Worm (Caenorhabditis elegans) whole organism, early embryonic: Measurements from ENCODE around the gene srh-88.

ENCODE experiments used
- B0310.2 ChIP-seq: sonication (generic microtip); optimal IDR thresholded peaks from 2 replicates; lab custom pipeline; 2016; ENCODE audit warnings: mild to moderate bottlenecking, missing genetic modification characterization, missing compliant biosample characterization
- F13C5.2 ChIP-seq: sonication (generic microtip); optimal IDR thresholded peaks from 2 replicates; lab custom pipeline; 2017; ENCODE audit warnings: mild to moderate bottlenecking, missing genetic modification characterization, inconsistent platforms, missing compliant biosample characterization
- aly-1 ChIP-seq: sonication (generic microtip); optimal IDR thresholded peaks from 2 replicates; lab custom pipeline; 2016; ENCODE audit warnings: missing genetic modification characterization, missing compliant biosample characterization
- ama-1 ChIP-seq: fragments of 150-350 bp; optimal IDR thresholded peaks from 2 replicates; lab custom pipeline; 2014
- ceh-13 ChIP-seq: fragments of 200-800 bp; sonication (Bioruptor generic); optimal IDR thresholded peaks from 2 replicates; lab custom pipeline; 2018; ENCODE audit warnings: mild to moderate bottlenecking, missing genetic modification characterization, missing compliant biosample characterization
- ceh-36 ChIP-seq: sonication (generic microtip); optimal IDR thresholded peaks from 2 replicates; lab custom pipeline; 2016; ENCODE audit warnings: missing genetic modification characterization, inconsistent platforms, missing compliant biosample characterization
- ets-7 ChIP-seq: sonication (generic microtip); optimal IDR thresholded peaks from 2 replicates; lab custom pipeline; 2016; ENCODE audit warnings: missing genotype, missing genetic modification characterization, missing compliant biosample characterization
- flt-1 ChIP-seq: fragments of 200-800 bp; sonication (Bioruptor generic); IDR thresholded peaks from 2 replicates; pipeline ENCODE4 v1.3.6; 2022; ENCODE audit warnings: missing genetic modification characterization, missing compliant biosample characterization
- hmbx-1 ChIP-seq: sonication (generic microtip); optimal IDR thresholded peaks from 2 replicates; lab custom pipeline; 2016; ENCODE audit warnings: mild to moderate bottlenecking, missing genetic modification characterization, missing compliant biosample characterization
- hmg-4 ChIP-seq: fragments of 200-800 bp; sonication (Bioruptor generic); optimal IDR thresholded peaks from 2 replicates; lab custom pipeline; 2018; ENCODE audit warnings: mild to moderate bottlenecking, missing genetic modification characterization, missing compliant biosample characterization
- hnd-1 ChIP-seq: sonication (generic microtip); optimal IDR thresholded peaks from 2 replicates; lab custom pipeline; 2016; ENCODE audit warnings: missing genetic modification characterization, missing compliant biosample characterization
- pes-1 ChIP-seq: fragments of 200-800 bp; sonication (Bioruptor generic); IDR thresholded peaks from 2 replicates; pipeline ENCODE4 v1.3.6; 2022; ENCODE audit warnings: missing genetic modification reagents, missing genetic modification characterization, missing compliant biosample characterization
- scrt-1 ChIP-seq: fragments of 200-800 bp; sonication (Bioruptor generic); IDR thresholded peaks from 2 replicates; pipeline ENCODE4 v1.3.6; 2022; ENCODE audit warnings: missing genetic modification characterization, missing compliant biosample characterization
- sea-1 ChIP-seq: fragments of 200-800 bp; sonication (Bioruptor generic); conservative IDR thresholded peaks from 2 replicates; pipeline ENCODE4 v1.3.6; 2022; ENCODE audit warnings: missing genetic modification characterization, missing compliant biosample characterization
- tbx-11 ChIP-seq: fragments of 200-800 bp; sonication (Bioruptor generic); IDR thresholded peaks from 2 replicates; pipeline ENCODE4 v1.3.6; 2022; ENCODE audit warnings: missing genetic modification characterization, missing compliant biosample characterization
- tbx-37 ChIP-seq: fragments of 200-800 bp; sonication (Bioruptor generic); conservative IDR thresholded peaks from 2 replicates; pipeline ENCODE4 v1.3.6; 2022; ENCODE audit warnings: missing genetic modification reagents, missing genetic modification characterization, missing compliant biosample characterization
- tra-4 ChIP-seq: sonication (generic microtip); optimal IDR thresholded peaks from 2 replicates; lab custom pipeline; 2017; ENCODE audit warnings: missing genetic modification characterization, missing compliant biosample characterization

Gene srh-88

DNA sequence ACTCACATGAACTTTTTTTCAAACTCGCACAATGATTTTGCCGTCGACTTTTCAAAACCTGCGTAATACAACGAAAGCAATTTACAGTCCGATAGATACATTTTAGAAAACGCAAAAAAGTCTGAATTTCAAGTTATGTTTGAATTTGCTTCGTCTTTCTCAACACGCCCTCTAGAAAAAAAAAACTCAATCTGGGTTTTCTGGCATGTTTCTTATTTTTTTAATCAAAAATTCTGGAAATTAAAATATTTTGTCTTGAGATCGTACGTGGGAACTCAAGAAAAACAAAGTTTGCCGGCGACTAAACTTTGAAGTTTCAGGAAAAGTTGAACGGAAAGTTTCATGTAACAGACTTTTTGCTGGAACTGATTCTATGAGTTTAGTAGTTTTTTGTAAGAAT is 29.1 kb upstream of the srh-88 start, which contains the start of gene srw-115:
Gene srw-115 (minus strand): TSS at position 101 of the 400 bp plus-strand sequence.
- TF ChIP-seq tra-4 (tag; lab: Kevin White, UChicago) (no peak), tbx-37 (no peak), aly-1 (tag; lab: Kevin White, UChicago) (no peak), F13C5.2 (tag; lab: Kevin White, UChicago) (no peak), hmg-4 (GFP tag; lab: Kevin White, UChicago) (no peak), tbx-11 (GFP tag; lab: Robert Waterston, UW) (no peak), ceh-36 (tag; lab: Kevin White, UChicago) (no peak), scrt-1 (no peak), ets-7 (no peak), hnd-1 (tag; lab: Kevin White, UChicago) (no peak), pes-1 (GFP tag; lab: Robert Waterston, UW) (no peak)

DNA sequence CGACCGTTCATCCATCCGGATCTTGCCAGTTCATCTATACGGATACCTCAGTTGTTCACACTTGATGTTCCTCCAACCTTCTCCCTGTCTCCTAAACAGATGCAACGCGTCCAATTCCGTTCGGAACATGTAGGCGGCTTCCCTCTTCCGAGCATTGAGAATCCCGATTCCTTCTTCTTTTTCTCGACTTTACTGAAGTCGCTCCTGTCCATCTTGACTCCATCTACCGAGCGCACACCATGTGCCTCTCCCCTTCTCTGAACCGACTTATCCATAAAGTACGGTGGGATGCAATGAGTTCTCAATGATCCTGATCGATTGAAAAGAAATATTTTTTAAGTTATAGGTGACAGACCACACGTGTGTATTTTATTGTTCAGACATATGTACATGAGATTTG is 27.4 kb upstream of the srh-88 start:
- TF ChIP-seq flt-1 = no peak
- no peak for TF ChIP-seq hmg-4 (GFP tag; lab: Kevin White, UChicago)
- no peak for TF ChIP-seq ceh-13 (GFP tag; lab: Kevin White, UChicago)
- TF ChIP-seq scrt-1 = no peak
- no peak for TF ChIP-seq aly-1 (tag; lab: Kevin White, UChicago)
- TF ChIP-seq tra-4 (tag; lab: Kevin White, UChicago) = no peak
- TF ChIP-seq B0310.2 = no peak
- TF ChIP-seq F13C5.2 (tag; lab: Kevin White, UChicago) = no peak
- no peak for TF ChIP-seq tbx-37
- TF ChIP-seq hmbx-1 (tag; lab: Kevin White, UChicago) = no peak
- no peak for TF ChIP-seq hnd-1 (tag; lab: Kevin White, UChicago)
- no peak for TF ChIP-seq ama-1
- no peak for TF ChIP-seq ceh-36 (tag; lab: Kevin White, UChicago)
- TF ChIP-seq tbx-11 (GFP tag; lab: Robert Waterston, UW) = no peak
- no peak for TF ChIP-seq sea-1 (GFP tag; lab: Robert Waterston, UW)
- TF ChIP-seq ets-7 = no peak

DNA sequence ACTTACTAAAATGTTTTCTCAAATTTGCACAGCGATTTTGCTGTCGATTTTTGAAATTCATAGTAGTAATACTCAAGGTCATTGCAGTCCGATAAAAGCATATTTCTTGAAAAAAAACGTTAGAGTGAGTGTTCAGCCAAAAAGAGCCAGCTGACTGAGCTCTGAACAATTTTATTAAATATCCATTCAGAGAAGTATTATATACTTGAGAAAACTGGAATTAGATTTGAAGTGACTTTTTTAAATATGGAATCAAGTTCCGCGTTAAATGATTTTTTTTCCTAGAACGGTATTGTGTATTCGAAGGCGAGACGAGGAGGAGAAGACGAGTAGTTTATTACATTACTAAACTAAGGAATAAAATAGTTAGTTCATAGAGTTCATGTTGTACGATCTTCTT is 26.8 kb upstream of the srh-88 start, which contains the start of gene srw-121:
Gene srw-121 (minus strand): TSS at position 101 of the 400 bp plus-strand sequence.
- TF ChIP-seq tra-4 (tag; lab: Kevin White, UChicago) = no peak
- no peak for TF ChIP-seq pes-1 (GFP tag; lab: Robert Waterston, UW)
- no peak for TF ChIP-seq aly-1 (tag; lab: Kevin White, UChicago)
- no peak for TF ChIP-seq ets-7
- no peak for TF ChIP-seq B0310.2
- no peak for TF ChIP-seq sea-1 (GFP tag; lab: Robert Waterston, UW)
- no peak for TF ChIP-seq ceh-36 (tag; lab: Kevin White, UChicago)
- TF ChIP-seq scrt-1 = no peak
- TF ChIP-seq hnd-1 (tag; lab: Kevin White, UChicago) = no peak

DNA sequence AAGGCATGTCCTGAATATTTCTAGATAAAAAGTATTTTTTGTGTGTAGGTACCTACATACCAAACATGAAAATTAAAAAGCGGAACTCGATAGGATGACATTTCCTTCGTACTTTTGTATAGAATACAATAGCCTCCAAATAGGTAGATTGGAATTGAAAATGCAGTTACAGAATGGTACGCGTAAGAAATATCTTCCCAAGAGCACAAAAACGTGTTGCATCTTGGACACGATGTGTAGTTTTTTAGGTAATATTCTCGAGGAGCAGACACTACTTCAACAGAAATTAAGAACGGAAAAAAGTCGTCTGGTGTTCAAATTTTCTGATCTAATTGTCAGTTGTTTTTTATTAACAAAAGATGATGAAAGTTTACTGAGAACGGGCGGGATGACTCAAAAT is 22.7 kb upstream of the srh-88 start, which contains the start of gene srh-85:
Gene srh-85 (minus strand): TSS at position 101 of the 400 bp plus-strand sequence.
- TF ChIP-seq B0310.2 (no peak), F13C5.2 (tag; lab: Kevin White, UChicago) (no peak), ets-7 (no peak), ceh-36 (tag; lab: Kevin White, UChicago) (no peak), hmg-4 (GFP tag; lab: Kevin White, UChicago) (no peak), tbx-37 (no peak), ceh-13 (GFP tag; lab: Kevin White, UChicago) (no peak), hmbx-1 (tag; lab: Kevin White, UChicago) (no peak), pes-1 (GFP tag; lab: Robert Waterston, UW) (no peak), aly-1 (tag; lab: Kevin White, UChicago) (no peak), sea-1 (GFP tag; lab: Robert Waterston, UW) (no peak), scrt-1 (no peak), ama-1 (no peak), tra-4 (tag; lab: Kevin White, UChicago) (no peak)

- TF ChIP-seq tbx-37 (no peak), pes-1 (GFP tag; lab: Robert Waterston, UW) (no peak), tbx-11 (GFP tag; lab: Robert Waterston, UW) (no peak), aly-1 (tag; lab: Kevin White, UChicago) (no peak), ama-1 (no peak), ceh-36 (tag; lab: Kevin White, UChicago) (no peak), flt-1 (no peak), tra-4 (tag; lab: Kevin White, UChicago) (no peak), hmbx-1 (tag; lab: Kevin White, UChicago) (no peak), sea-1 (GFP tag; lab: Robert Waterston, UW) (no peak), scrt-1 (no peak), B0310.2 (no peak), ceh-13 (GFP tag; lab: Kevin White, UChicago) (no peak), F13C5.2 (tag; lab: Kevin White, UChicago) (no peak), hmg-4 (GFP tag; lab: Kevin White, UChicago) (no peak), ets-7 (no peak), hnd-1 (tag; lab: Kevin White, UChicago) (no peak)
Observed at ce11 chrV:2985309-2985708, 20.6 kb upstream of the srh-88 start, which contains the start of gene srw-139. Gene srw-139 (minus strand): TSS chrV:2985409.

DNA sequence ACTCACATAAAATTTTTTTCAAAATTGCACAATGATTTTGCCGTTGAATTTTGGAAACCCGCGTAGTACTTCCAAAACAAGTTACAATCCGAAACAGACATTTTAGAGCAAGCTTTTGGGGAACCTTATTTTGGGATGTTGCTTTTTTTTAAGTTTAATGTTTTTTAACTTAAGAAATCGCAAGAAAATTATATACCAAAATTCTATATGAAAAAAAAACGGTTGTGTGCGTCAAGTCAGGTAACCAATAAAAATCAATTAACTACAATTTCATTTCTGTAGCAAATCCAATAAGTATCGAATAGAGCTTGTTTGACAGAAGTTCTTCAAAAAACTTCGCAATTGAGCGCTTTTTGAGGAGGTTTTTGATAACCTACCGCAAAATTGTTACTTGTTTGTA is 18.7 kb upstream of the srh-88 start, which contains the start of gene srw-117:
Gene srw-117 (minus strand): TSS at position 101 of the 400 bp plus-strand sequence.
- no peak for TF ChIP-seq hmbx-1 (tag; lab: Kevin White, UChicago)
- no peak for TF ChIP-seq ceh-36 (tag; lab: Kevin White, UChicago)
- no peak for TF ChIP-seq tbx-37
- no peak for TF ChIP-seq ets-7
- no peak for TF ChIP-seq hnd-1 (tag; lab: Kevin White, UChicago)
- TF ChIP-seq ceh-13 (GFP tag; lab: Kevin White, UChicago) = no peak
- TF ChIP-seq tbx-11 (GFP tag; lab: Robert Waterston, UW) = no peak
- TF ChIP-seq B0310.2 = no peak
- TF ChIP-seq F13C5.2 (tag; lab: Kevin White, UChicago) = no peak
- TF ChIP-seq sea-1 (GFP tag; lab: Robert Waterston, UW) = no peak
- no peak for TF ChIP-seq scrt-1
- TF ChIP-seq ama-1 = no peak
- no peak for TF ChIP-seq pes-1 (GFP tag; lab: Robert Waterston, UW)

DNA sequence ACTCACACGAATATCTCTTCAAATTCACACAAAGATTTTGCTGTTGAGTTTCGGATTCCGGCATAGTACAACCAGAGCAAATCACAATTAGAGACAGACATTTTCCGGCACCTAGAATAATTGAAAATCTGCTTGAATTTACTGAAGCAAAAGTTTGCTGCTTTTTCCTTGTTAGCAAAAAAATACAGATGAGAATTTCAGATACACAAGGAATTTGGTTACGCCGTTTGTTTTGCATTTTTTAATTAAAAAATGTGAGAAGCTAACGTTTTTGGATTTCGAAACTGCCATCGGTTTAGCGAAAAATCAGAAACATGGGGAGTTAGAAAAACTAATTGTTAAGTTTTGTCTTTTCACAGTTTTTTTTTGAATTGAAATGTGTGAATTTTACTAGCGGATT is 15.3 kb upstream of the srh-88 start, which contains the start of gene srw-118:
Gene srw-118 (minus strand): TSS at position 101 of the 400 bp plus-strand sequence.
- TF ChIP-seq ama-1 = no peak
- no peak for TF ChIP-seq tra-4 (tag; lab: Kevin White, UChicago)
- no peak for TF ChIP-seq ceh-13 (GFP tag; lab: Kevin White, UChicago)
- TF ChIP-seq hmbx-1 (tag; lab: Kevin White, UChicago) = no peak
- no peak for TF ChIP-seq hmg-4 (GFP tag; lab: Kevin White, UChicago)
- no peak for TF ChIP-seq tbx-11 (GFP tag; lab: Robert Waterston, UW)
- TF ChIP-seq aly-1 (tag; lab: Kevin White, UChicago) = no peak
- no peak for TF ChIP-seq B0310.2
